Worm (Caenorhabditis elegans) whole organism, mixed stage, embryonic: ENCODE data around the gene Y43F8B.17.

ENCODE experiments used
- bed-3 ChIP-seq: fragments of 200-800 bp; sonication (Bioruptor generic); optimal IDR thresholded peaks from 3 replicates; lab custom pipeline; 2018; ENCODE audit warnings: mild to moderate bottlenecking, missing genetic modification characterization, moderate library complexity, missing compliant biosample characterization
- blmp-1 ChIP-seq: fragments of 150-350 bp; optimal IDR thresholded peaks from 2 replicates; lab custom pipeline; 2014; ENCODE audit warnings: missing biosample characterization, missing genetic modification characterization
- ceh-39 ChIP-seq: fragments of 150-350 bp; optimal IDR thresholded peaks from 2 replicates; lab custom pipeline; 2014; ENCODE audit warnings: missing biosample characterization, missing genetic modification characterization
- ceh-43 ChIP-seq: fragments of 200-800 bp; sonication (Bioruptor generic); optimal IDR thresholded peaks from 2 replicates; lab custom pipeline; 2018; ENCODE audit warnings: mild to moderate bottlenecking, missing genetic modification characterization, moderate library complexity, missing compliant biosample characterization
- ceh-83 ChIP-seq: fragments of 200-800 bp; sonication (Bioruptor generic); optimal IDR thresholded peaks from 2 replicates; lab custom pipeline; 2018; ENCODE audit warnings: mild to moderate bottlenecking, missing genetic modification characterization, missing compliant biosample characterization
- ces-1 ChIP-seq: fragments of 150-350 bp; optimal IDR thresholded peaks from 2 replicates; lab custom pipeline; 2014; ENCODE audit warnings: missing biosample characterization, missing genetic modification reagents, missing genetic modification characterization
- cnd-1 ChIP-seq: fragments of 200-800 bp; sonication (Bioruptor generic); optimal IDR thresholded peaks from 2 replicates; lab custom pipeline; 2018; ENCODE audit warnings: mild to moderate bottlenecking, missing genetic modification characterization, missing compliant biosample characterization
- drap-1 ChIP-seq: fragments of 200-800 bp; sonication (Bioruptor generic); optimal IDR thresholded peaks from 3 replicates; lab custom pipeline; 2018; ENCODE audit warnings: mild to moderate bottlenecking, missing genetic modification characterization, missing compliant biosample characterization
- elt-1 ChIP-seq: sonication (generic microtip); optimal IDR thresholded peaks from 2 replicates; lab custom pipeline; 2017; ENCODE audit warnings: missing genetic modification characterization, mild to moderate bottlenecking, missing compliant biosample characterization, antibody characterized with exemption, moderate library complexity, borderline replicate concordance; ENCODE audit not compliant: insufficient read depth
- flh-1 ChIP-seq: fragments of 200-800 bp; sonication (Bioruptor generic); optimal IDR thresholded peaks from 2 replicates; lab custom pipeline; 2018; ENCODE audit warnings: mild to moderate bottlenecking, missing genetic modification characterization, moderate library complexity, missing compliant biosample characterization
- hlh-1 ChIP-seq: fragments of 150-350 bp; optimal IDR thresholded peaks from 2 replicates; lab custom pipeline; 2014; ENCODE audit warnings: missing biosample characterization, missing genetic modification reagents, missing genetic modification characterization
- lin-13 ChIP-seq: fragments of 150-350 bp; optimal IDR thresholded peaks from 2 replicates; lab custom pipeline; 2014; ENCODE audit warnings: missing biosample characterization, missing genetic modification characterization
- lin-32 ChIP-seq: fragments of 200-800 bp; sonication (Bioruptor generic); optimal IDR thresholded peaks from 2 replicates; lab custom pipeline; 2018; ENCODE audit warnings: mild to moderate bottlenecking, missing genetic modification characterization, missing compliant biosample characterization
- lsy-2 ChIP-seq: fragments of 150-350 bp; optimal IDR thresholded peaks from 2 replicates; lab custom pipeline; 2014; ENCODE audit warnings: missing biosample characterization, missing genetic modification characterization
- mab-5 ChIP-seq: fragments of 150-350 bp; optimal IDR thresholded peaks from 2 replicates; lab custom pipeline; 2014; ENCODE audit warnings: missing biosample characterization, missing genetic modification characterization
- mep-1 ChIP-seq: fragments of 150-350 bp; optimal IDR thresholded peaks from 2 replicates; lab custom pipeline; 2017; ENCODE audit warnings: missing biosample characterization, missing genetic modification reagents, missing genetic modification characterization, inconsistent platforms
- mls-2 ChIP-seq: sonication (generic microtip); optimal IDR thresholded peaks from 2 replicates; lab custom pipeline; 2016; ENCODE audit warnings: mild to moderate bottlenecking, missing genetic modification characterization, moderate library complexity, missing compliant biosample characterization
- nhr-12 ChIP-seq: fragments of 150-350 bp; optimal IDR thresholded peaks from 2 replicates; lab custom pipeline; 2014; ENCODE audit warnings: missing biosample characterization, missing genetic modification characterization
- nhr-2 ChIP-seq: fragments of 150-350 bp; optimal IDR thresholded peaks from 2 replicates; lab custom pipeline; 2014; ENCODE audit warnings: missing biosample characterization, missing genetic modification characterization
- nhr-237 ChIP-seq: fragments of 150-350 bp; optimal IDR thresholded peaks from 2 replicates; lab custom pipeline; 2014; ENCODE audit warnings: missing biosample characterization, missing genetic modification characterization
- nhr-76 ChIP-seq: sonication (generic microtip); optimal IDR thresholded peaks from 2 replicates; lab custom pipeline; 2017; ENCODE audit warnings: missing biosample characterization, missing genetic modification characterization
- pha-4 ChIP-seq: fragments of 150-350 bp; optimal IDR thresholded peaks from 2 replicates; lab custom pipeline; 2018; ENCODE audit warnings: missing biosample characterization, missing genetic modification reagents, missing genetic modification characterization
- snpc-4 ChIP-seq: fragments of 150-350 bp; optimal IDR thresholded peaks from 2 replicates; lab custom pipeline; 2014; ENCODE audit warnings: missing biosample characterization, missing genetic modification characterization
- sptf-1 ChIP-seq: sonication (generic microtip); optimal IDR thresholded peaks from 2 replicates; lab custom pipeline; 2017; ENCODE audit warnings: mild to moderate bottlenecking, missing genetic modification characterization, moderate library complexity, missing compliant biosample characterization
- tbx-8 ChIP-seq: fragments of 200-800 bp; sonication (Bioruptor generic); optimal IDR thresholded peaks from 2 replicates; lab custom pipeline; 2018; ENCODE audit warnings: mild to moderate bottlenecking, missing genetic modification characterization, moderate library complexity, missing compliant biosample characterization
- unc-120 ChIP-seq: sonication (generic microtip); optimal IDR thresholded peaks from 2 replicates; lab custom pipeline; 2017; ENCODE audit warnings: missing genetic modification characterization, missing compliant biosample characterization; ENCODE audit not compliant: poor library complexity, severe bottlenecking
- unc-39 ChIP-seq: fragments of 150-350 bp; optimal IDR thresholded peaks from 2 replicates; lab custom pipeline; 2014; ENCODE audit warnings: missing biosample characterization, missing genetic modification characterization
- zip-8 ChIP-seq: fragments of 150-350 bp; optimal IDR thresholded peaks from 2 replicates; lab custom pipeline; 2014; ENCODE audit warnings: missing biosample characterization, missing genetic modification characterization
- ztf-11 ChIP-seq: fragments of 150-350 bp; optimal IDR thresholded peaks from 2 replicates; lab custom pipeline; 2014; ENCODE audit warnings: missing biosample characterization, missing genetic modification characterization

Y43F8B.17 gene

ce11 chrV:19457120-19457519 lies 27.4 kb upstream of the Y43F8B.17 start, which contains the start of gene Y43F8B.24:
Y43F8B.24 (plus strand) TSS chrV:19457420.
- TF ChIP-seq lsy-2 (tag; lab: Kevin White, UChicago) (no peak), pha-4 (tag; lab: Kevin White, UChicago) (no peak), ceh-39 (tag; lab: Kevin White, UChicago) (no peak), tbx-8 (no peak), ces-1 (GFP tag; lab: Kevin White, UChicago) (no peak), zip-8 (tag; lab: Kevin White, UChicago) (no peak), unc-120 (tag; lab: Kevin White, UChicago) (no peak), ceh-43 (GFP tag; lab: Kevin White, UChicago) (no peak), bed-3 (GFP tag; lab: Kevin White, UChicago) (no peak), nhr-12 (tag; lab: Kevin White, UChicago) (no peak), blmp-1 (tag; lab: Kevin White, UChicago) (no peak), ztf-11 (no peak), snpc-4 (tag; lab: Kevin White, UChicago) (no peak), nhr-2 (tag; lab: Kevin White, UChicago) (no peak), unc-39 (tag; lab: Kevin White, UChicago) (no peak)

- no peak for TF ChIP-seq ceh-83
- TF ChIP-seq ceh-43 (GFP tag; lab: Kevin White, UChicago), result no peak
- TF ChIP-seq mls-2, result no peak
- TF ChIP-seq, all 35 proteins: peak for 0
These were observed 22.5 kb upstream of the Y43F8B.17 start, which contains the start of gene Y43F8B.15 for ce11 chrV:19462020-19462419. Y43F8B.15 (minus strand) TSS chrV:19462120.

ce11 chrV:19462612-19463011 lies 21.9 kb upstream of the Y43F8B.17 start, which contains the start of gene Y43F8B.25:
Y43F8B.25 (plus strand) TSS chrV:19462912.
- TF ChIP-seq ceh-43 (GFP tag; lab: Kevin White, UChicago) (no peak), lin-13 (tag; lab: Kevin White, UChicago) (no peak), ceh-39 (tag; lab: Kevin White, UChicago) (no peak), bed-3 (GFP tag; lab: Kevin White, UChicago) (no peak), lin-32 (GFP tag; lab: Kevin White, UChicago) (no peak), ces-1 (GFP tag; lab: Kevin White, UChicago) (no peak), zip-8 (tag; lab: Kevin White, UChicago) (no peak), blmp-1 (tag; lab: Kevin White, UChicago) (no peak), mls-2 (no peak), ceh-83 (no peak), elt-1 (tag; lab: Kevin White, UChicago) (no peak), nhr-2 (tag; lab: Kevin White, UChicago) (no peak), snpc-4 (tag; lab: Kevin White, UChicago) (no peak), nhr-237 (tag; lab: Kevin White, UChicago) (no peak)
- TF ChIP-seq, all 35 proteins: peak for 0

ce11 chrV:19467574-19467973 lies 16.9 kb upstream of the Y43F8B.17 start, which contains the start of gene Y43F8B.23:
Y43F8B.23 (minus strand) TSS chrV:19467648.
- no peak for TF ChIP-seq snpc-4 (tag; lab: Kevin White, UChicago)
- TF ChIP-seq drap-1, result no peak
- TF ChIP-seq ceh-39 (tag; lab: Kevin White, UChicago), result no peak
- no peak for TF ChIP-seq lin-13 (tag; lab: Kevin White, UChicago)
- no peak for TF ChIP-seq tbx-8
- no peak for TF ChIP-seq mep-1 (tag; lab: Kevin White, UChicago)
- no peak for TF ChIP-seq hlh-1 (tag; lab: Kevin White, UChicago)
- no peak for TF ChIP-seq bed-3 (GFP tag; lab: Kevin White, UChicago)
- TF ChIP-seq sptf-1, result no peak

- TF ChIP-seq pha-4 (tag; lab: Kevin White, UChicago), result no peak
- TF ChIP-seq ceh-43 (GFP tag; lab: Kevin White, UChicago), result no peak
- no peak for TF ChIP-seq ceh-39 (tag; lab: Kevin White, UChicago)
- TF ChIP-seq sptf-1, result no peak
- TF ChIP-seq blmp-1 (tag; lab: Kevin White, UChicago), result no peak
- TF ChIP-seq ztf-11, result no peak
These were observed 16.4 kb upstream of the Y43F8B.17 start, which contains the start of gene Y43F8B.12 for ce11 chrV:19468083-19468482. Y43F8B.12 (plus strand) TSS chrV:19468383.

ce11 chrV:19470385-19470784 lies 14.1 kb upstream of the Y43F8B.17 start, which contains the start of gene Y43F8B.11:
Y43F8B.11 (plus strand) TSS chrV:19470685.
- no peak for TF ChIP-seq cnd-1 (tag; lab: Kevin White, UChicago)
- no peak for TF ChIP-seq hlh-1 (tag; lab: Kevin White, UChicago)
- TF ChIP-seq ztf-11, result no peak
- no peak for TF ChIP-seq bed-3 (GFP tag; lab: Kevin White, UChicago)
- TF ChIP-seq mep-1 (tag; lab: Kevin White, UChicago), result no peak
- TF ChIP-seq flh-1 (GFP tag; lab: Kevin White, UChicago), result no peak
- TF ChIP-seq mab-5, result no peak
- TF ChIP-seq tbx-8, result no peak
- no peak for TF ChIP-seq blmp-1 (tag; lab: Kevin White, UChicago)
- no peak for TF ChIP-seq snpc-4 (tag; lab: Kevin White, UChicago)
- no peak for TF ChIP-seq nhr-76 (tag; lab: Kevin White, UChicago)
- TF ChIP-seq nhr-237 (tag; lab: Kevin White, UChicago), result no peak
- no peak for TF ChIP-seq elt-1 (tag; lab: Kevin White, UChicago)
